Worm (Caenorhabditis elegans) whole organism, mixed stage, embryonic: Measurements from ENCODE around the gene B0280.17.

ENCODE experiments used
- M03D4.4 ChIP-seq: sonication (generic microtip); optimal IDR thresholded peaks from 2 replicates; lab custom pipeline; 2017; ENCODE audit warnings: mild to moderate bottlenecking, missing genetic modification characterization, missing compliant biosample characterization
- bed-3 ChIP-seq: fragments of 200-800 bp; sonication (Bioruptor generic); optimal IDR thresholded peaks from 3 replicates; lab custom pipeline; 2018; ENCODE audit warnings: mild to moderate bottlenecking, missing genetic modification characterization, moderate library complexity, missing compliant biosample characterization
- blmp-1 ChIP-seq: fragments of 150-350 bp; optimal IDR thresholded peaks from 2 replicates; lab custom pipeline; 2014; ENCODE audit warnings: missing biosample characterization, missing genetic modification characterization
- ceh-39 ChIP-seq: fragments of 150-350 bp; optimal IDR thresholded peaks from 2 replicates; lab custom pipeline; 2014; ENCODE audit warnings: missing biosample characterization, missing genetic modification characterization
- ceh-43 ChIP-seq: fragments of 200-800 bp; sonication (Bioruptor generic); optimal IDR thresholded peaks from 2 replicates; lab custom pipeline; 2018; ENCODE audit warnings: mild to moderate bottlenecking, missing genetic modification characterization, moderate library complexity, missing compliant biosample characterization
- ceh-83 ChIP-seq: fragments of 200-800 bp; sonication (Bioruptor generic); optimal IDR thresholded peaks from 2 replicates; lab custom pipeline; 2018; ENCODE audit warnings: mild to moderate bottlenecking, missing genetic modification characterization, missing compliant biosample characterization
- ces-1 ChIP-seq: fragments of 150-350 bp; optimal IDR thresholded peaks from 2 replicates; lab custom pipeline; 2014; ENCODE audit warnings: missing biosample characterization, missing genetic modification reagents, missing genetic modification characterization
- cnd-1 ChIP-seq: fragments of 200-800 bp; sonication (Bioruptor generic); optimal IDR thresholded peaks from 2 replicates; lab custom pipeline; 2018; ENCODE audit warnings: mild to moderate bottlenecking, missing genetic modification characterization, missing compliant biosample characterization
- drap-1 ChIP-seq: fragments of 200-800 bp; sonication (Bioruptor generic); optimal IDR thresholded peaks from 3 replicates; lab custom pipeline; 2018; ENCODE audit warnings: mild to moderate bottlenecking, missing genetic modification characterization, missing compliant biosample characterization
- elt-1 ChIP-seq: sonication (generic microtip); optimal IDR thresholded peaks from 2 replicates; lab custom pipeline; 2017; ENCODE audit warnings: missing genetic modification characterization, mild to moderate bottlenecking, missing compliant biosample characterization, antibody characterized with exemption, moderate library complexity, borderline replicate concordance; ENCODE audit not compliant: insufficient read depth
- elt-3 ChIP-seq: fragments of 150-350 bp; optimal IDR thresholded peaks from 2 replicates; lab custom pipeline; 2014; ENCODE audit warnings: missing biosample characterization, missing genetic modification characterization
- flh-1 ChIP-seq: fragments of 200-800 bp; sonication (Bioruptor generic); optimal IDR thresholded peaks from 2 replicates; lab custom pipeline; 2018; ENCODE audit warnings: mild to moderate bottlenecking, missing genetic modification characterization, moderate library complexity, missing compliant biosample characterization
- ham-2 ChIP-seq: fragments of 200-800 bp; sonication (Bioruptor generic); optimal IDR thresholded peaks from 2 replicates; lab custom pipeline; 2018; ENCODE audit warnings: mild to moderate bottlenecking, missing genetic modification characterization, missing compliant biosample characterization
- hlh-1 ChIP-seq: fragments of 150-350 bp; optimal IDR thresholded peaks from 2 replicates; lab custom pipeline; 2014; ENCODE audit warnings: missing biosample characterization, missing genetic modification reagents, missing genetic modification characterization
- lin-13 ChIP-seq: fragments of 150-350 bp; optimal IDR thresholded peaks from 2 replicates; lab custom pipeline; 2014; ENCODE audit warnings: missing biosample characterization, missing genetic modification characterization
- lin-32 ChIP-seq: fragments of 200-800 bp; sonication (Bioruptor generic); optimal IDR thresholded peaks from 2 replicates; lab custom pipeline; 2018; ENCODE audit warnings: mild to moderate bottlenecking, missing genetic modification characterization, missing compliant biosample characterization
- lsy-2 ChIP-seq: fragments of 150-350 bp; optimal IDR thresholded peaks from 2 replicates; lab custom pipeline; 2014; ENCODE audit warnings: missing biosample characterization, missing genetic modification characterization
- mab-5 ChIP-seq: fragments of 150-350 bp; optimal IDR thresholded peaks from 2 replicates; lab custom pipeline; 2014; ENCODE audit warnings: missing biosample characterization, missing genetic modification characterization
- mep-1 ChIP-seq: fragments of 150-350 bp; optimal IDR thresholded peaks from 2 replicates; lab custom pipeline; 2017; ENCODE audit warnings: missing biosample characterization, missing genetic modification reagents, missing genetic modification characterization, inconsistent platforms
- mls-2 ChIP-seq: sonication (generic microtip); optimal IDR thresholded peaks from 2 replicates; lab custom pipeline; 2016; ENCODE audit warnings: mild to moderate bottlenecking, missing genetic modification characterization, moderate library complexity, missing compliant biosample characterization
- nhr-12 ChIP-seq: fragments of 150-350 bp; optimal IDR thresholded peaks from 2 replicates; lab custom pipeline; 2014; ENCODE audit warnings: missing biosample characterization, missing genetic modification characterization
- nhr-2 ChIP-seq: fragments of 150-350 bp; optimal IDR thresholded peaks from 2 replicates; lab custom pipeline; 2014; ENCODE audit warnings: missing biosample characterization, missing genetic modification characterization
- nhr-237 ChIP-seq: fragments of 150-350 bp; optimal IDR thresholded peaks from 2 replicates; lab custom pipeline; 2014; ENCODE audit warnings: missing biosample characterization, missing genetic modification characterization
- nhr-28 ChIP-seq: fragments of 150-350 bp; optimal IDR thresholded peaks from 2 replicates; lab custom pipeline; 2014; ENCODE audit warnings: missing biosample characterization, missing genetic modification characterization
- nhr-76 ChIP-seq: sonication (generic microtip); optimal IDR thresholded peaks from 2 replicates; lab custom pipeline; 2017; ENCODE audit warnings: missing biosample characterization, missing genetic modification characterization
- pha-4 ChIP-seq: fragments of 150-350 bp; optimal IDR thresholded peaks from 2 replicates; lab custom pipeline; 2018; ENCODE audit warnings: missing biosample characterization, missing genetic modification reagents, missing genetic modification characterization
- sem-2 ChIP-seq: fragments of 200-800 bp; sonication (Bioruptor generic); optimal IDR thresholded peaks from 2 replicates; lab custom pipeline; 2018; ENCODE audit warnings: mild to moderate bottlenecking, missing genetic modification characterization, missing compliant biosample characterization
- snpc-4 ChIP-seq: fragments of 150-350 bp; optimal IDR thresholded peaks from 2 replicates; lab custom pipeline; 2014; ENCODE audit warnings: missing biosample characterization, missing genetic modification characterization
- sptf-1 ChIP-seq: sonication (generic microtip); optimal IDR thresholded peaks from 2 replicates; lab custom pipeline; 2017; ENCODE audit warnings: mild to moderate bottlenecking, missing genetic modification characterization, moderate library complexity, missing compliant biosample characterization
- tbx-8 ChIP-seq: fragments of 200-800 bp; sonication (Bioruptor generic); optimal IDR thresholded peaks from 2 replicates; lab custom pipeline; 2018; ENCODE audit warnings: mild to moderate bottlenecking, missing genetic modification characterization, moderate library complexity, missing compliant biosample characterization
- unc-120 ChIP-seq: sonication (generic microtip); optimal IDR thresholded peaks from 2 replicates; lab custom pipeline; 2017; ENCODE audit warnings: missing genetic modification characterization, missing compliant biosample characterization; ENCODE audit not compliant: poor library complexity, severe bottlenecking
- unc-39 ChIP-seq: fragments of 150-350 bp; optimal IDR thresholded peaks from 2 replicates; lab custom pipeline; 2014; ENCODE audit warnings: missing biosample characterization, missing genetic modification characterization
- unc-62 ChIP-seq: fragments of 150-350 bp; optimal IDR thresholded peaks from 2 replicates; lab custom pipeline; 2014; ENCODE audit warnings: missing biosample characterization, missing genetic modification reagents, missing genetic modification characterization
- zip-8 ChIP-seq: fragments of 150-350 bp; optimal IDR thresholded peaks from 2 replicates; lab custom pipeline; 2014; ENCODE audit warnings: missing biosample characterization, missing genetic modification characterization
- ztf-11 ChIP-seq: fragments of 150-350 bp; optimal IDR thresholded peaks from 2 replicates; lab custom pipeline; 2014; ENCODE audit warnings: missing biosample characterization, missing genetic modification characterization

B0280.17 gene

DNA sequence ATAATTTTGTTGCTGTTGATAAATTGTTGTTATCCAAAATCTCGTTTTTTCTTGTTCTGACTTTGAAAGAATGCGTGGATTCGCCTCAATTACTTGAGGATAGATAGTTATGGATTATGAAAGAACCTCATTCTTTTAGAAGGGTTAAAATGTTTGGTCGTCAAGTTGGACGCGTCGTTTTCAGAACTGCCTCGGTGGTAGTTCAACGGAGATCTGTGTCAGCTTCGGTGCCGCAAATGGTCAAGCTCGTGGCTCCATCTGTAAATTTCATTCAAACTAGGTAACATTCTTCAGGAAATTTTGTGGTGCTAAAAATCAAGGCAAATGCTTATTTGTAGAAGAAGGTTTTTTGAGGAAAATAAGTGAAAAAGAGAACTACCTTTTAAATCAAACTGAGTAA is 44.7 kb upstream of the B0280.17 start, which contains the start of gene ndab-2:
Gene ndab-2, plus strand, starts transcription at position 140 of the 400 bp plus-strand sequence.
- TF ChIP-seq sem-2 (GFP tag; lab: Kevin White, UChicago) (no peak), elt-3 (tag; lab: Kevin White, UChicago) (no peak), M03D4.4 (tag; lab: Kevin White, UChicago) (no peak), nhr-28 (tag; lab: Kevin White, UChicago) (no peak), hlh-1 (no peak), flh-1 (no peak), ceh-43 (GFP tag; lab: Kevin White, UChicago) (no peak), zip-8 (tag; lab: Kevin White, UChicago) (no peak), ceh-39 (no peak), blmp-1 (no peak), ztf-11 (tag; lab: Kevin White, UChicago) (no peak)

DNA sequence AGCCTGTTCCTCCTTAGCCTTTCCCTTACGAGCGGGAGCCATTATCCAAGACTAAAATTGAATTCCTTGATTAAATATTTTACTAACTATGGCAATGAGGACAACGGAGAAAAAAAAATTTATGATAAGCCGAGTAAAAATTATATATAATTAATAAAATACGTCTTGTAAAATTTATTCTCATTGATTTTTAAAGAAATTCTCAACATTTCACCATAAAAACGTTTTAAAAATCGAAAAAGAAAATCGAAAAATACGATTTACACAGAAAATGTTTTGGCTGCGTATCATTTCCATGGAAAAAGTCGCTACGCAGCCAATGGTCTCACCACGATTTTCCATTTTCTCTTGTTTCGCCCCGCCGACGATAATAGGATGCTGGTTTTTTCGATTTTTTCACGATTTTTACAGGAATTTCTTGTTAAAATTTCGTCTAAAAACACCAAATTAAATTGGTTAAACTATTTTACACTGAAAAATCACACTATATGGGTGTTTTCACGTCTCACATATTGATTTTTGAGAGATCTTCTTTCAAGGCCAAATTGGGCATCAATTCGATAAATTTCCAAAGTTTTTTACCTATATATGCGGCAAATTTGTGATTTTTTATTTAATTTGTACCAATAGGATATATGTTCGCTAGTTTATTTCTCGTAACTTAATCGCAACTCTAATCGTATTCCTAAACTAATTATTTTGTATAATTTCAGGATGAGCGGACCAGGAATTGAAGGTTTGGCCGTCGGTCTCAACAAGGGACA is 43.8 kb upstream of the B0280.17 start, which contains the start of the genes rps-14 and rpl-36:
Gene rps-14, minus strand, starts transcription at position 51 of the 764 bp plus-strand sequence.
Gene rpl-36, plus strand, starts transcription at position 714 of the 764 bp plus-strand sequence.
- TF ChIP-seq nhr-76 (tag; lab: Kevin White, UChicago), result no peak
- no peak for TF ChIP-seq bed-3
- no peak for TF ChIP-seq mab-5 (tag; lab: Kevin White, UChicago)
- no peak for TF ChIP-seq unc-62 (GFP tag; lab: Kevin White, UChicago)
- no peak for TF ChIP-seq unc-39 (tag; lab: Kevin White, UChicago)
- peak; percentile 4 for TF ChIP-seq hlh-1
- peak; percentile 41 for TF ChIP-seq ces-1 (GFP tag; lab: Kevin White, UChicago)
- peak; percentile 57 for TF ChIP-seq sptf-1 (tag; lab: Kevin White, UChicago)
- no peak for TF ChIP-seq ceh-43 (GFP tag; lab: Kevin White, UChicago)
- TF ChIP-seq ceh-83, result no peak
- no peak for TF ChIP-seq sem-2 (GFP tag; lab: Kevin White, UChicago)
- peak; percentile 86 for TF ChIP-seq lsy-2 (tag; lab: Kevin White, UChicago)
- no peak for TF ChIP-seq tbx-8 (GFP tag; lab: Kevin White, UChicago)
- TF ChIP-seq pha-4 (tag; lab: Kevin White, UChicago), result peak; percentile 86
- TF ChIP-seq lin-32, result no peak
- peak; percentile 76 for TF ChIP-seq ceh-39
- TF ChIP-seq nhr-12 (tag; lab: Kevin White, UChicago), result no peak
- TF ChIP-seq flh-1, result no peak
- no peak for TF ChIP-seq mls-2 (tag; lab: Kevin White, UChicago)
- TF ChIP-seq nhr-237 (tag; lab: Kevin White, UChicago), result peak; percentile 92
- TF ChIP-seq elt-3 (tag; lab: Kevin White, UChicago), result no peak
- TF ChIP-seq drap-1 (GFP tag; lab: Kevin White, UChicago), result no peak
- peak; percentile 15 for TF ChIP-seq blmp-1
- no peak for TF ChIP-seq ztf-11 (tag; lab: Kevin White, UChicago)
- TF ChIP-seq zip-8 (tag; lab: Kevin White, UChicago), result no peak
- no peak for TF ChIP-seq unc-120 (tag; lab: Kevin White, UChicago)
- TF ChIP-seq nhr-28 (tag; lab: Kevin White, UChicago), result no peak
- TF ChIP-seq cnd-1 (tag; lab: Kevin White, UChicago), result no peak
- peak; percentile 66 for TF ChIP-seq M03D4.4 (tag; lab: Kevin White, UChicago)
- peak; percentile 91 for TF ChIP-seq mep-1 (tag; lab: Kevin White, UChicago)
- TF ChIP-seq lin-13 (tag; lab: Kevin White, UChicago), result peak; percentile 87
- TF ChIP-seq elt-1 (tag; lab: Kevin White, UChicago), result no peak
- TF ChIP-seq snpc-4, result no peak
- peak; percentile 16 for TF ChIP-seq nhr-2 (tag; lab: Kevin White, UChicago)
- TF ChIP-seq ham-2 (GFP tag; lab: Kevin White, UChicago), result no peak

DNA sequence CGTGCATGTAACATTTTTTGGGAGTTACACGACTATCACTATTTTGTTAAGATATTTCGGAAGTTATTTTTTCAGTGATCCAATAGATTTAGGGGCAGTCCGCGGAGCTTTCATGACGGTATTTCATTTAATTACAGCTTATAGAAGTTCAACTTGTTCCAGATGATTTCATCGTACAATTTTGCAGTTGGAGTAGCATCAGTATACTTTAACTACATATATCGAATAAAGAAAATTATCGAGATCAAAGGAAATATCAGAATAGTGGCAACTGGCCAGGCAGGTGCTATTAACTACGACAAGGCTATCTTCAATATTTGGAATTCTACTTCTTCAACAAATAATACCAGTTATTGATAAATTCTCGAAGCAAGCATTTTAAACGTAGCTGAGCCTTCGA is 42.6 kb upstream of the B0280.17 start:
- TF ChIP-seq lin-13 (tag; lab: Kevin White, UChicago) (no peak), mab-5 (tag; lab: Kevin White, UChicago) (no peak), blmp-1 (no peak), ces-1 (GFP tag; lab: Kevin White, UChicago) (no peak), ham-2 (GFP tag; lab: Kevin White, UChicago) (no peak), unc-39 (tag; lab: Kevin White, UChicago) (no peak), elt-3 (tag; lab: Kevin White, UChicago) (no peak), mep-1 (tag; lab: Kevin White, UChicago) (no peak), ztf-11 (tag; lab: Kevin White, UChicago) (no peak), tbx-8 (GFP tag; lab: Kevin White, UChicago) (no peak), elt-1 (tag; lab: Kevin White, UChicago) (no peak), bed-3 (no peak), hlh-1 (no peak), pha-4 (tag; lab: Kevin White, UChicago) (no peak), zip-8 (tag; lab: Kevin White, UChicago) (no peak), lin-32 (no peak), M03D4.4 (tag; lab: Kevin White, UChicago) (no peak), flh-1 (no peak), mls-2 (tag; lab: Kevin White, UChicago) (no peak), unc-62 (GFP tag; lab: Kevin White, UChicago) (no peak)
- TF ChIP-seq, all 35 proteins: peak for 0
